Worm (Caenorhabditis elegans) whole organism, young adult: ENCODE data around the gene T14A8.2.

Source experiments
- F37B4.10 ChIP-seq: fragments of 200-800 bp; sonication (Bioruptor generic); IDR thresholded peaks from 2 replicates; pipeline ENCODE4 v1.3.6; 2022; ENCODE audit warnings: missing genetic modification characterization, missing compliant biosample characterization
- bed-1 ChIP-seq: fragments of 200-800 bp; sonication (Bioruptor generic); IDR thresholded peaks from 2 replicates; pipeline ENCODE4 v1.3.6; 2022; ENCODE audit warnings: missing genetic modification reagents, missing genetic modification characterization, missing compliant biosample characterization
- dox-1 ChIP-seq: fragments of 200-800 bp; sonication (Bioruptor generic); IDR thresholded peaks from 2 replicates; pipeline ENCODE4 v1.3.6; 2022; ENCODE audit warnings: missing genetic modification reagents, missing genetic modification characterization, missing compliant biosample characterization
- egl-18 ChIP-seq: fragments of 200-800 bp; sonication (Bioruptor generic); IDR thresholded peaks from 2 replicates; pipeline ENCODE4 v1.3.6; 2022; ENCODE audit warnings: missing genetic modification reagents, missing genetic modification characterization, missing compliant biosample characterization
- hmg-20 ChIP-seq: fragments of 200-800 bp; sonication (Bioruptor generic); IDR thresholded peaks from 2 replicates; pipeline ENCODE4 v1.3.6; 2022; ENCODE audit warnings: missing genetic modification reagents, missing genetic modification characterization, missing compliant biosample characterization
- hsf-1 ChIP-seq: fragments of 200-800 bp; sonication (Bioruptor generic); IDR thresholded peaks from 2 replicates; pipeline ENCODE4 v1.3.6; 2022; ENCODE audit warnings: missing genetic modification reagents, missing genetic modification characterization, missing compliant biosample characterization
- pha-4 ChIP-seq: fragments of 150-350 bp; sonication (generic microtip); optimal IDR thresholded peaks from 2 replicates; lab custom pipeline; 2014; ENCODE audit warnings: missing biosample characterization, missing genetic modification reagents, missing genetic modification characterization
- somi-1 ChIP-seq: fragments of 200-800 bp; sonication (Bioruptor generic); optimal IDR thresholded peaks from 2 replicates; lab custom pipeline; 2018; ENCODE audit warnings: mild to moderate bottlenecking, missing genetic modification characterization, missing compliant biosample characterization
- tlf-1 ChIP-seq: fragments of 200-800 bp; sonication (Bioruptor generic); optimal IDR thresholded peaks from 2 replicates; lab custom pipeline; 2018; ENCODE audit warnings: mild to moderate bottlenecking, missing genetic modification characterization, missing compliant biosample characterization
- unc-130 ChIP-seq: sonication (generic microtip); optimal IDR thresholded peaks from 2 replicates; lab custom pipeline; 2016; ENCODE audit warnings: missing genetic modification reagents, missing genetic modification characterization, missing compliant biosample characterization
- unc-62 ChIP-seq: fragments of 150-350 bp; optimal IDR thresholded peaks from 2 replicates; lab custom pipeline; 2014; ENCODE audit warnings: missing biosample characterization, missing genetic modification reagents, missing genetic modification characterization

DNA sequence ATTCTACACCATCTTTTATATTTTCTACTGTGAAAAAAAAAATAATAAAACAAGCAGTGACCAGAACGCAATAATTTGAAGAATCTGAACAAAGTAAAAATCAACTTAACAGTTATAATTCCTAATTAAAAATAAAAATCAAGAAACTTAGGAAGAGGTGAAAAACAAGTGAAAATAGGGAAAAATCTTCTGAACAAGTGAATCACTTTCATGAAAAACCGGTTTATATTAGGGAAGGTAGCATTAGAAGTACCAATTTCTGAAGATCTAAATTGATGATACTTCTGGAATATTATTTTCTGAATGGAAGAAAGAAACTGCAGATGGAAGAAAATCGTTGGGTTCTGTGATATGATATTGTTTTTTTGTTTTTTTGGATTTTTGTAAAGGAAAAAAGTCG is 14.1 kb upstream of the T14A8.2 start:
- TF ChIP-seq somi-1 = no peak
- TF ChIP-seq unc-62 (GFP tag; lab: Kevin White, UChicago) = no peak
- TF ChIP-seq tlf-1 (GFP tag; lab: Kevin White, UChicago) = no peak
- no peak for TF ChIP-seq unc-130 (GFP tag; lab: Kevin White, UChicago)
- TF ChIP-seq bed-1 (GFP tag; lab: Robert Waterston, UW) = no peak
- no peak for TF ChIP-seq egl-18 (GFP tag; lab: Robert Waterston, UW)
- TF ChIP-seq hmg-20 = no peak
- no peak for TF ChIP-seq F37B4.10 (GFP tag; lab: Robert Waterston, UW)
- TF ChIP-seq hsf-1 = no peak
- TF ChIP-seq dox-1 (GFP tag; lab: Robert Waterston, UW) = no peak
- TF ChIP-seq pha-4 (tag; lab: Kevin White, UChicago) = no peak
